Worm (Caenorhabditis elegans) whole organism, midembryonic: Measurements from ENCODE around the gene C44B9.3.

Source experiments
- T22C8.4 ChIP-seq: fragments of 200-800 bp; sonication (Bioruptor generic); IDR thresholded peaks from 2 replicates; pipeline ENCODE4 v1.3.6; 2022; ENCODE audit warnings: missing genetic modification characterization, missing compliant biosample characterization
- cog-1 ChIP-seq: sonication (generic microtip); optimal IDR thresholded peaks from 2 replicates; lab custom pipeline; 2016; ENCODE audit warnings: missing genetic modification characterization, missing compliant biosample characterization
- flt-1 ChIP-seq: fragments of 200-800 bp; sonication (Bioruptor generic); IDR thresholded peaks from 2 replicates; pipeline ENCODE4 v1.3.6; 2022; ENCODE audit warnings: missing genetic modification characterization, missing compliant biosample characterization
- klf-2 ChIP-seq: fragments of 200-800 bp; sonication (Bioruptor generic); conservative IDR thresholded peaks from 2 replicates; pipeline ENCODE4 v1.3.6; 2022; ENCODE audit warnings: missing genetic modification reagents, missing genetic modification characterization, missing compliant biosample characterization
- med-1 ChIP-seq: sonication (generic microtip); optimal IDR thresholded peaks from 2 replicates; lab custom pipeline; 2017; ENCODE audit warnings: missing genetic modification characterization, mild to moderate bottlenecking, missing compliant biosample characterization, antibody characterized with exemption, missing genetic modification reagents; ENCODE audit not compliant: insufficient read depth
- ref-1 ChIP-seq: fragments of 200-800 bp; sonication (Bioruptor generic); conservative IDR thresholded peaks from 2 replicates; pipeline ENCODE4 v1.3.6; 2022; ENCODE audit warnings: missing genetic modification reagents, missing genetic modification characterization, missing compliant biosample characterization
- tab-1 ChIP-seq: fragments of 200-800 bp; sonication (Bioruptor generic); IDR thresholded peaks from 2 replicates; pipeline ENCODE4 v1.3.6; 2022; ENCODE audit warnings: missing genetic modification characterization, missing compliant biosample characterization
- ztf-23 ChIP-seq: fragments of 200-800 bp; sonication (Bioruptor generic); IDR thresholded peaks from 2 replicates; pipeline ENCODE4 v1.3.6; 2022; ENCODE audit warnings: missing genetic modification reagents, missing genetic modification characterization, missing compliant biosample characterization
- ztf-29 ChIP-seq: fragments of 200-800 bp; sonication (Bioruptor generic); IDR thresholded peaks from 2 replicates; pipeline ENCODE4 v1.3.6; 2022; ENCODE audit warnings: missing genetic modification reagents, missing genetic modification characterization, missing compliant biosample characterization

C44B9.3 gene

ce11 chrIII:10880083-10880482 lies at the start of gene C44B9.3:
C44B9.3 (minus strand) TSS chrIII:10880183.
- TF ChIP-seq ref-1 (GFP tag; lab: Robert Waterston, UW) (no peak), med-1 (GFP tag; lab: Kevin White, UChicago) (no peak), ztf-23 (GFP tag; lab: Robert Waterston, UW) (no peak), cog-1 (tag; lab: Kevin White, UChicago) (no peak), ztf-29 (GFP tag; lab: Robert Waterston, UW) (no peak), flt-1 (GFP tag; lab: Robert Waterston, UW) (no peak), T22C8.4 (GFP tag; lab: Robert Waterston, UW) (no peak), klf-2 (GFP tag; lab: Robert Waterston, UW) (no peak), tab-1 (GFP tag; lab: Robert Waterston, UW) (no peak)

ce11 chrIII:10923539-10923938 lies 43.6 kb upstream of the C44B9.3 start:
- TF ChIP-seq med-1 (GFP tag; lab: Kevin White, UChicago) (no peak), tab-1 (GFP tag; lab: Robert Waterston, UW) (no peak), klf-2 (GFP tag; lab: Robert Waterston, UW) (no peak), cog-1 (tag; lab: Kevin White, UChicago) (no peak)

ce11 chrIII:10921474-10921873 lies 41.5 kb upstream of the C44B9.3 start:
- TF ChIP-seq ztf-29 (GFP tag; lab: Robert Waterston, UW) (no peak), ztf-23 (GFP tag; lab: Robert Waterston, UW) (0 out of 2 replicates have a peak, but pooled peaks have one; percentile 7)

DNA sequence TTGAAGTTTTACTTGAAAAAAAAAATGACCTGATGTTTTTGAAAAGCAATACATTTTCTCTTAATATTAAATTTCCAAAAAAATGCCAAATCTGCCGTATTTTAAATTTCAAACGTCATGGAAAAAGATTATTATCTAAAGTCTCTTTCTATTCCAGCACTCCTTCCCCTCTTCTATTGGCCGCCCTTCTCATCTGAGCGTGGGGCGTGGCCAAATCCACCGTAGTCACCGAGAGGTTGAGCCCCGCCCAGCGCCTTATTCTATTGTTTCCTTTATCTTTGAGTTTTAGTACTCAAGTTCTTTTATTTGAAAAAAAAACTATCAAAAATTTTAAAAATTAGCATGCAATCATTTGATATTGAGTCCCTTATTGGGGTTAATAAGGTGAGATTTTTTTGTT lies 40.1 kb upstream of the C44B9.3 start, which contains the start of gene vab-7:
Gene vab-7 (plus strand): TSS at position 301 of the 400 bp plus-strand sequence.
- TF ChIP-seq ref-1 (GFP tag; lab: Robert Waterston, UW) (no peak), T22C8.4 (GFP tag; lab: Robert Waterston, UW) (no peak), med-1 (GFP tag; lab: Kevin White, UChicago) (no peak), ztf-29 (GFP tag; lab: Robert Waterston, UW) (no peak), ztf-23 (GFP tag; lab: Robert Waterston, UW) (no peak), cog-1 (tag; lab: Kevin White, UChicago) (no peak), tab-1 (GFP tag; lab: Robert Waterston, UW) (no peak), klf-2 (GFP tag; lab: Robert Waterston, UW) (no peak), flt-1 (GFP tag; lab: Robert Waterston, UW) (no peak)

ce11 chrIII:10914971-10915370 lies 35.0 kb upstream of the C44B9.3 start:
- TF ChIP-seq ztf-23 (GFP tag; lab: Robert Waterston, UW) = no peak
- TF ChIP-seq ref-1 (GFP tag; lab: Robert Waterston, UW) = no peak
- TF ChIP-seq flt-1 (GFP tag; lab: Robert Waterston, UW) = no peak
- no peak for TF ChIP-seq T22C8.4 (GFP tag; lab: Robert Waterston, UW)
- TF ChIP-seq med-1 (GFP tag; lab: Kevin White, UChicago) = no peak
- no peak for TF ChIP-seq cog-1 (tag; lab: Kevin White, UChicago)
- TF ChIP-seq klf-2 (GFP tag; lab: Robert Waterston, UW) = no peak

DNA sequence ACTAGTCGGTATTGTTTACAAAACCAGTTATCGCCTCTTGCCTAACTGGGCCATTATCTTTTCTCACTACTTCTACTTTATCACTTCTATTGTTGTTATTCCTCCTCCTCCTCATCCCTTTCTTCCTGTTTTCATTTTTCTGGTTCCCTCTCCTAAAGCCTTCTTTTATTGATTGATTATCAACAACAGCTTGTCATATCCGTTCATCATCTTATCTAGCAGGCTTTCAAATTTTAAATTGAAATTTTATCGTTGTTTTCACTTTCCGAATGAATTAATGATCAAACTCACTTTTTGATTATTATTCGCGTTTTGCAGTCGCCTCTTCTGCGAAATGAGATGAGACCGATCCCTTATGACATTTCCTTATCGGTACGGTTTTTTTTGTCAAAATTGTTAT lies 31.2 kb upstream of the C44B9.3 start, which contains the start of gene cut-6:
Gene cut-6 (plus strand): TSS at position 301 of the 400 bp plus-strand sequence.
- TF ChIP-seq klf-2 (GFP tag; lab: Robert Waterston, UW) (no peak), ztf-23 (GFP tag; lab: Robert Waterston, UW) (no peak), tab-1 (GFP tag; lab: Robert Waterston, UW) (no peak), flt-1 (GFP tag; lab: Robert Waterston, UW) (no peak), cog-1 (tag; lab: Kevin White, UChicago) (no peak)

DNA sequence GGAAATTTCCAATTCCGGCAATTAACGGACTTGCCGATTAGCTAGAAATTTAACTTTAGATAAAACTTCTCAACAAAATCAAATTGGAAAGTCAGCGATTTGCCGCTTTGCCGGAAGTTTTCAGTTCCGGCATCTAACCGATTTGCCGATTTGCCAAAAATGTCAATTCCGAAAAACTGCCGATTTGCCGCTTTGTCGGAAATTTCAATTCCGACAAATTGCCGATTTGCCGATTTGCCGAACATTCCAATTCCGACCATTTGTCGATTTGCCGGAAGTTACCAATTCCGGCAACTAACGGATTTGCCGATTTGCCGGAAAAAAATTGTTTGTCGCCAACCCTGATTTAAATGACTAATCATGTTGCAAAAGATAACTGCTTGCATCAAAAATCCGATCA lies 29.2 kb upstream of the C44B9.3 start:
- no peak for TF ChIP-seq med-1 (GFP tag; lab: Kevin White, UChicago)
- TF ChIP-seq flt-1 (GFP tag; lab: Robert Waterston, UW) = no peak
- no peak for TF ChIP-seq T22C8.4 (GFP tag; lab: Robert Waterston, UW)
- no peak for TF ChIP-seq tab-1 (GFP tag; lab: Robert Waterston, UW)
- no peak for TF ChIP-seq ztf-29 (GFP tag; lab: Robert Waterston, UW)
- TF ChIP-seq ref-1 (GFP tag; lab: Robert Waterston, UW) = no peak
- no peak for TF ChIP-seq ztf-23 (GFP tag; lab: Robert Waterston, UW)
- no peak for TF ChIP-seq cog-1 (tag; lab: Kevin White, UChicago)
- no peak for TF ChIP-seq klf-2 (GFP tag; lab: Robert Waterston, UW)

DNA sequence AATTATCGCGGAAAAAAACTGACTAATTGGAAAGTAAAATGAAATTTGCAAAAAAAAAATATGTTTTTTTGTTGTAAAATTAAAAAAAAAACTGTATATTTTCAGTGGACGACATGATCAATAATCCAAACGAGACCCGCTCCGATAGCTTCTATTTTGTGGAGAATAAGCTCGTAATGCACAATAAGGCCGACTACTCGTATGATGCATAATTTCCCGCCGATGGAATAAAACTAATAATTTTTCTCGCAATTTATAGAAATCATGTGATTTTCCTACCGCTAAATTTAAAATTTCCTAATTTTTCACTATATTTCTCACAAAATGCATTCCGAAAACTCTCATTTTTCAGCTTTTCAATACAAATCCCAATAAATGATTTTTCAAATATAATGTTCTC lies 28.6 kb upstream of the C44B9.3 start:
- TF ChIP-seq klf-2 (GFP tag; lab: Robert Waterston, UW) (no peak), ztf-23 (GFP tag; lab: Robert Waterston, UW) (no peak), cog-1 (tag; lab: Kevin White, UChicago) (no peak), ref-1 (GFP tag; lab: Robert Waterston, UW) (no peak), T22C8.4 (GFP tag; lab: Robert Waterston, UW) (no peak), ztf-29 (GFP tag; lab: Robert Waterston, UW) (no peak), tab-1 (GFP tag; lab: Robert Waterston, UW) (no peak)

- TF ChIP-seq ztf-23 (GFP tag; lab: Robert Waterston, UW) (no peak), med-1 (GFP tag; lab: Kevin White, UChicago) (no peak), tab-1 (GFP tag; lab: Robert Waterston, UW) (no peak), T22C8.4 (GFP tag; lab: Robert Waterston, UW) (no peak), ztf-29 (GFP tag; lab: Robert Waterston, UW) (no peak), klf-2 (GFP tag; lab: Robert Waterston, UW) (no peak), flt-1 (GFP tag; lab: Robert Waterston, UW) (no peak), ref-1 (GFP tag; lab: Robert Waterston, UW) (no peak), cog-1 (tag; lab: Kevin White, UChicago) (no peak)
Observed at ce11 chrIII:10907678-10908217, 27.8 kb upstream of the C44B9.3 start.
